Worm (Caenorhabditis elegans) whole organism, L4/young adult: ENCODE results near the gene Y69A2AR.12.

Experiments
- dao-5 ChIP-seq: sonication (generic microtip); optimal IDR thresholded peaks from 2 replicates; lab custom pipeline; 2016; ENCODE audit warnings: missing genotype, missing genetic modification characterization, moderate library complexity, missing compliant biosample characterization
- him-1 ChIP-seq: sonication (generic microtip); optimal IDR thresholded peaks from 2 replicates; lab custom pipeline; 2016; ENCODE audit warnings: missing genotype, missing genetic modification reagents, missing genetic modification characterization, missing compliant biosample characterization

ce11 chrIV:2530285-2530684, 38.1 kb upstream of the Y69A2AR.12 start:
- TF ChIP-seq him-1 (tag; lab: Kevin White, UChicago) (no peak), dao-5 (tag; lab: Kevin White, UChicago) (no peak)
